Fruit fly (Drosophila melanogaster): Measurements from ENCODE around the gene Set.

dm6 chr3R:15243046-15243356, 20.4 kb upstream of the Set start:
- no peak for TF ChIP-seq Myc (optimal IDR thresholded peaks at IDR 0.05)
- no peak for TF ChIP-seq psq (optimal IDR thresholded peaks at IDR 0.05)
- TF ChIP-seq ttk (optimal IDR thresholded peaks at IDR 0.05): no peak
- no peak for TF ChIP-seq h (optimal IDR thresholded peaks at IDR 0.05)
- TF ChIP-seq Sin3A (optimal IDR thresholded peaks at IDR 0.05): no peak
